Fruit fly (Drosophila melanogaster) whole organism, embryonic: Measurements from ENCODE around the gene CG3513.
A peak's percentile ranks its signal among the peaks of the same experiment; 100 is the strongest.

Experiments used
- ATbp ChIP-seq: fragments of 200-800 bp; sonication (Bioruptor generic); optimal IDR thresholded peaks from 2 replicates; lab custom pipeline; 2017; ENCODE audit warnings: missing biosample characterization, mild to moderate bottlenecking, missing genetic modification characterization, missing genetic modification reagents
- Aef1 ChIP-seq: fragments of 200-800 bp; sonication (Bioruptor generic); IDR thresholded peaks from 3 replicates; pipeline ENCODE4 v1.3.6; 2022; ENCODE audit warnings: missing biosample characterization, missing genetic modification characterization
- CG1024 ChIP-seq: fragments of 200-800 bp; sonication (Bioruptor generic); IDR thresholded peaks from 2 replicates; pipeline ENCODE4 v1.3.6; 2022; ENCODE audit warnings: missing biosample characterization, missing genetic modification characterization
- CG10321 ChIP-seq: fragments of 200-800 bp; sonication (Bioruptor generic); IDR thresholded peaks from 2 replicates; pipeline ENCODE4 v1.3.6; 2022; ENCODE audit warnings: missing biosample characterization, missing genetic modification characterization
- CG11093 ChIP-seq: fragments of 200-800 bp; sonication (Bioruptor generic); IDR thresholded peaks from 3 replicates; pipeline ENCODE4 v1.3.6; 2022; ENCODE audit warnings: missing biosample characterization, missing genetic modification characterization
- CG12391 ChIP-seq: fragments of 200-800 bp; sonication (Bioruptor generic); optimal IDR thresholded peaks from 3 replicates; lab custom pipeline; 2018; ENCODE audit warnings: missing biosample characterization, mild to moderate bottlenecking, missing genetic modification characterization, moderate library complexity
- CG13296 ChIP-seq: fragments of 200-800 bp; sonication (Bioruptor generic); optimal IDR thresholded peaks from 3 replicates; lab custom pipeline; 2018; ENCODE audit warnings: missing biosample characterization, mild to moderate bottlenecking, missing genetic modification characterization
- CG13894 ChIP-seq: fragments of 200-800 bp; sonication (Bioruptor generic); optimal IDR thresholded peaks from 3 replicates; lab custom pipeline; 2018; ENCODE audit warnings: missing biosample characterization, mild to moderate bottlenecking, missing genetic modification characterization, moderate library complexity
- CG14710 ChIP-seq: fragments of 200-800 bp; sonication (Bioruptor generic); optimal IDR thresholded peaks from 3 replicates; lab custom pipeline; 2019; ENCODE audit warnings: missing biosample characterization, mild to moderate bottlenecking, missing genetic modification characterization, moderate library complexity
- CG1602 ChIP-seq: fragments of 200-800 bp; sonication (Bioruptor generic); optimal IDR thresholded peaks from 3 replicates; lab custom pipeline; 2016; ENCODE audit warnings: missing biosample characterization, missing genetic modification characterization
- CG16863 ChIP-seq: fragments of 200-800 bp; sonication (Bioruptor generic); optimal IDR thresholded peaks from 3 replicates; lab custom pipeline; 2016; ENCODE audit warnings: missing biosample characterization, missing genetic modification characterization
- CG17186 ChIP-seq: fragments of 200-800 bp; sonication (Bioruptor generic); optimal IDR thresholded peaks from 3 replicates; lab custom pipeline; 2017; ENCODE audit warnings: missing biosample characterization, missing genetic modification reagents, missing genetic modification characterization
- CG17328 ChIP-seq: fragments of 200-800 bp; sonication (Bioruptor generic); IDR thresholded peaks from 2 replicates; pipeline ENCODE4 v1.3.6; 2022; ENCODE audit warnings: missing biosample characterization, missing genetic modification characterization
- CG2202 ChIP-seq: fragments of 200-800 bp; sonication (Bioruptor generic); optimal IDR thresholded peaks from 2 replicates; lab custom pipeline; 2018; ENCODE audit warnings: missing biosample characterization, mild to moderate bottlenecking, missing genetic modification characterization
- CG30431 ChIP-seq: fragments of 200-800 bp; sonication (Bioruptor generic); optimal IDR thresholded peaks from 2 replicates; lab custom pipeline; 2017; ENCODE audit warnings: missing biosample characterization, missing genetic modification characterization
- CG33557 ChIP-seq: fragments of 200-800 bp; sonication (Bioruptor generic); optimal IDR thresholded peaks from 2 replicates; lab custom pipeline; 2019; ENCODE audit warnings: missing biosample characterization, mild to moderate bottlenecking, missing genetic modification characterization, moderate library complexity
- CG34422 ChIP-seq: fragments of 200-800 bp; sonication (Bioruptor generic); IDR thresholded peaks from 3 replicates; pipeline ENCODE4 v1.3.6; 2022; ENCODE audit warnings: missing biosample characterization, missing genetic modification characterization
- CG5953 ChIP-seq: fragments of 200-800 bp; sonication (Bioruptor generic); IDR thresholded peaks from 2 replicates; pipeline ENCODE4 v1.3.6; 2022; ENCODE audit warnings: missing biosample characterization, missing genetic modification characterization
- CG7839 ChIP-seq: fragments of 200-800 bp; sonication (Bioruptor generic); optimal IDR thresholded peaks from 3 replicates; lab custom pipeline; 2018; ENCODE audit warnings: missing biosample characterization, mild to moderate bottlenecking, missing genetic modification characterization, moderate library complexity
- Chrac-16 ChIP-seq: fragments of 200-800 bp; sonication (Bioruptor generic); optimal IDR thresholded peaks from 3 replicates; lab custom pipeline; 2016; ENCODE audit warnings: missing biosample characterization, missing genetic modification characterization
- Dbx ChIP-seq: fragments of 200-800 bp; sonication (Bioruptor generic); IDR thresholded peaks from 3 replicates; pipeline ENCODE4 v1.3.6; 2022; ENCODE audit warnings: missing biosample characterization, missing genetic modification characterization
- Ets65A ChIP-seq: fragments of 200-800 bp; sonication (Bioruptor generic); peaks from one replicate; lab custom pipeline; 2016; ENCODE audit warnings: missing biosample characterization, missing genetic modification characterization
- Hsf ChIP-seq: fragments of 200-800 bp; sonication (Bioruptor generic); optimal IDR thresholded peaks from 3 replicates; lab custom pipeline; 2016; ENCODE audit warnings: missing biosample characterization, missing genetic modification characterization
- Lpt ChIP-seq: fragments of >200 bp; optimal IDR thresholded peaks from 2 replicates; lab custom pipeline; 2018; ENCODE audit warnings: missing biosample characterization, missing genetic modification characterization
- Mes4 ChIP-seq: fragments of 200-800 bp; sonication (Bioruptor generic); optimal IDR thresholded peaks from 2 replicates; lab custom pipeline; 2016; ENCODE audit warnings: missing biosample characterization, missing genetic modification characterization
- Nf-YB ChIP-seq: fragments of 200-800 bp; sonication (Bioruptor generic); optimal IDR thresholded peaks from 3 replicates; lab custom pipeline; 2019; ENCODE audit warnings: missing biosample characterization, mild to moderate bottlenecking, missing genetic modification characterization, moderate library complexity
- Nf-YC ChIP-seq: fragments of 200-800 bp; optimal IDR thresholded peaks from 3 replicates; lab custom pipeline; 2019; ENCODE audit warnings: missing biosample characterization, mild to moderate bottlenecking, missing genetic modification characterization, moderate library complexity
- Trl ChIP-seq, 3 experiments: fragments of >200 bp in 2 of 3; fragments of 200-800 bp in 1 of 3; sonication (Bioruptor generic) in 1 of 3; optimal IDR thresholded peaks; 2 replicates in 1 of 3; 3 replicates in 2 of 3; lab custom pipeline; 2016 to 2017; ENCODE audit warnings: missing biosample characterization in 1 of 3, missing genetic modification characterization in 1 of 3
- Xrp1 ChIP-seq: fragments of 200-800 bp; sonication (Bioruptor generic); IDR thresholded peaks from 2 replicates; pipeline ENCODE4 v1.3.6; 2022; ENCODE audit warnings: missing biosample characterization, missing genetic modification characterization
- az2 ChIP-seq: fragments of 200-800 bp; sonication (Bioruptor generic); optimal IDR thresholded peaks from 3 replicates; lab custom pipeline; 2016; ENCODE audit warnings: missing biosample characterization, missing genetic modification characterization
- bsh ChIP-seq, 2 experiments: fragments of 200-800 bp; sonication (Bioruptor generic); optimal IDR thresholded peaks; 2 replicates each; lab custom pipeline; 2017 to 2018; ENCODE audit warnings: mild to moderate bottlenecking in 2 of 2, missing biosample characterization in 2 of 2, missing genetic modification characterization in 2 of 2, moderate library complexity in 1 of 2
- chif ChIP-seq, 2 experiments: fragments of 200-800 bp; sonication (Bioruptor generic); optimal IDR thresholded peaks; 3 replicates each; lab custom pipeline; 2016; ENCODE audit warnings: missing biosample characterization in 2 of 2, missing genetic modification characterization in 2 of 2
- ci ChIP-seq: fragments of 200-800 bp; sonication (Bioruptor generic); IDR thresholded peaks from 3 replicates; pipeline ENCODE4 v1.3.6; 2022; ENCODE audit warnings: missing biosample characterization, missing genetic modification characterization
- corto ChIP-seq: fragments of 200-800 bp; sonication (Bioruptor generic); optimal IDR thresholded peaks from 2 replicates; lab custom pipeline; 2016; ENCODE audit warnings: missing biosample characterization, mild to moderate bottlenecking, missing genetic modification characterization, moderate library complexity
- dan ChIP-seq: fragments of 200-800 bp; sonication (Bioruptor generic); IDR thresholded peaks from 2 replicates; pipeline ENCODE4 v1.3.6; 2022; ENCODE audit warnings: missing biosample characterization, missing genetic modification characterization
- dmrt11E ChIP-seq: fragments of 200-800 bp; sonication (Bioruptor generic); optimal IDR thresholded peaks from 3 replicates; lab custom pipeline; 2018; ENCODE audit warnings: missing biosample characterization, mild to moderate bottlenecking, missing genetic modification characterization, moderate library complexity
- dmrt99B ChIP-seq: fragments of 200-800 bp; sonication (Bioruptor generic); optimal IDR thresholded peaks from 2 replicates; lab custom pipeline; 2018; ENCODE audit warnings: missing biosample characterization, mild to moderate bottlenecking, missing genetic modification characterization, moderate library complexity
- nmo ChIP-seq: fragments of 200-800 bp; sonication (Bioruptor generic); optimal IDR thresholded peaks from 2 replicates; lab custom pipeline; 2018; ENCODE audit warnings: missing biosample characterization, mild to moderate bottlenecking, missing genetic modification characterization, moderate library complexity
- oc ChIP-seq: fragments of 200-800 bp; sonication (Bioruptor generic); optimal IDR thresholded peaks from 2 replicates; lab custom pipeline; 2018; ENCODE audit warnings: missing biosample characterization, mild to moderate bottlenecking, missing genetic modification characterization, moderate library complexity
- odd ChIP-seq: fragments of 200-800 bp; sonication (Bioruptor generic); optimal IDR thresholded peaks from 2 replicates; lab custom pipeline; 2017; ENCODE audit warnings: missing biosample characterization, mild to moderate bottlenecking, missing genetic modification characterization
- pnt ChIP-seq: fragments of 200-800 bp; sonication (Bioruptor generic); optimal IDR thresholded peaks from 3 replicates; lab custom pipeline; 2016; ENCODE audit warnings: missing biosample characterization, missing genetic modification characterization
- sens ChIP-seq: fragments of 200-800 bp; sonication (Bioruptor generic); peaks from one replicate; lab custom pipeline; 2016; ENCODE audit warnings: missing biosample characterization, missing genetic modification characterization
- seq ChIP-seq: fragments of 200-800 bp; sonication (Bioruptor generic); IDR thresholded peaks from 2 replicates; pipeline ENCODE4 v1.3.6; 2022; ENCODE audit warnings: missing biosample characterization, missing genetic modification characterization
- sob ChIP-seq: fragments of 200-800 bp; sonication (Bioruptor generic); IDR thresholded peaks from 2 replicates; pipeline ENCODE4 v1.3.6; 2022; ENCODE audit warnings: missing biosample characterization, missing genetic modification characterization
- sug ChIP-seq: fragments of 200-800 bp; optimal IDR thresholded peaks from 2 replicates; lab custom pipeline; 2019; ENCODE audit warnings: missing biosample characterization, mild to moderate bottlenecking, missing genetic modification characterization, moderate library complexity
- tap ChIP-seq: fragments of 200-800 bp; optimal IDR thresholded peaks from 3 replicates; lab custom pipeline; 2019; ENCODE audit warnings: missing biosample characterization, mild to moderate bottlenecking, missing genetic modification characterization, moderate library complexity
- wor ChIP-seq: fragments of 200-800 bp; sonication (Bioruptor generic); IDR thresholded peaks from 2 replicates; pipeline ENCODE4 v1.3.6; 2022; ENCODE audit warnings: missing biosample characterization, missing genetic modification characterization
- zfh1 ChIP-seq: fragments of 200-800 bp; sonication (Bioruptor generic); IDR thresholded peaks from 3 replicates; pipeline ENCODE4 v1.3.6; 2022; ENCODE audit warnings: missing biosample characterization, missing genetic modification characterization

The CG3513 gene

dm6 chr2L:3685139-3685851 is 7.7 kb downstream of the CG3513 start (continued):
- TF ChIP-seq CG11093 (GFP tag; lab: Robert Waterston, UW) (no peak), CG5953 (no peak), Xrp1 (GFP tag; lab: Robert Waterston, UW) (peak; percentile 55; the same call in 1 of the 2 replicates), Ets65A (GFP tag; lab: Kevin White, UChicago) (peak; percentile 27), seq (GFP tag; lab: Robert Waterston, UW) (peak; percentile 84), CG33557 (GFP tag; lab: Kevin White, UChicago) (peak; percentile 10), wor (GFP tag; lab: Robert Waterston, UW) (no peak), CG13296 (GFP tag; lab: Kevin White, UChicago) (no peak), CG30431 (GFP tag; lab: Kevin White, UChicago) (peak; percentile 4), Aef1 (GFP tag; lab: Robert Waterston, UW) (no peak), dmrt99B (tag; lab: Kevin White, UChicago) (peak; percentile 5), nmo (GFP tag; lab: Kevin White, UChicago) (peak; percentile 31), CG12391 (tag; lab: Kevin White, UChicago) (peak; percentile 27), ci (GFP tag; lab: Robert Waterston, UW) (0 out of 3 replicates have a peak, but pooled peaks have one; percentile 36), CG10321 (GFP tag; lab: Robert Waterston, UW) (0 out of 2 replicates have a peak, but pooled peaks have one; percentile 18), CG1602 (GFP tag; lab: Kevin White, UChicago) (no peak), CG7839 (peak; percentile 25), CG16863 (GFP tag; lab: Kevin White, UChicago) (no peak), oc (tag; lab: Kevin White, UChicago) (peak; percentile 10), az2 (GFP tag; lab: Kevin White, UChicago) (peak; percentile 20), Hsf (GFP tag; lab: Kevin White, UChicago) (no peak), CG14710 (tag; lab: Kevin White, UChicago) (no peak), odd (GFP tag; lab: Kevin White, UChicago) (no peak), sens (GFP tag; lab: Kevin White, UChicago) (peak; percentile 84), dan (GFP tag; lab: Robert Waterston, UW) (0 out of 2 replicates have a peak, but pooled peaks have one; percentile 19), Nf-YC (tag; lab: Kevin White, UChicago) (peak; percentile 90), sob (GFP tag; lab: Robert Waterston, UW) (no peak), Trl (optimal IDR thresholded peaks at IDR 0.05; lab: Kevin White, UChicago) (no peak), Trl (GFP tag; optimal IDR thresholded peaks at IDR 0.05; lab: Kevin White, UChicago) (no peak), tap (tag; lab: Kevin White, UChicago) (peak; percentile 15), chif (GFP tag; optimal IDR thresholded peaks at IDR 0.05; lab: Kevin White, UChicago) (peak in 1 of 2 experiments; percentile 19), CG34422 (GFP tag; lab: Robert Waterston, UW) (0 out of 3 replicates have a peak, but pooled peaks have one; percentile 26), sug (tag; lab: Kevin White, UChicago) (no peak), Dbx (GFP tag; lab: Robert Waterston, UW) (no peak), Nf-YB (GFP tag; lab: Kevin White, UChicago) (peak; percentile 86), pnt (GFP tag; lab: Kevin White, UChicago) (peak; percentile 27), CG1024 (GFP tag; lab: Robert Waterston, UW) (peak; percentile 6; the same call in 1 of the 2 replicates), CG17186 (GFP tag; lab: Kevin White, UChicago) (no peak), CG17328 (GFP tag; lab: Robert Waterston, UW) (peak; percentile 29; the same call in 1 of the 2 replicates), ATbp (GFP tag; lab: Kevin White, UChicago) (peak; percentile 5), dmrt11E (tag; lab: Kevin White, UChicago) (peak; percentile 65), Lpt (GFP tag; lab: Kevin White, UChicago) (no peak), corto (no peak), Chrac-16 (peak; percentile 19), zfh1 (GFP tag; lab: Robert Waterston, UW) (0 out of 3 replicates have a peak, but pooled peaks have one; percentile 49), CG2202 (tag; lab: Kevin White, UChicago) (peak; percentile 3), bsh (GFP tag; optimal IDR thresholded peaks at IDR 0.05; lab: Kevin White, UChicago) (peak in 1 of 2 experiments; percentile 49), Mes4 (no peak), CG13894 (tag; lab: Kevin White, UChicago) (no peak)
